Worm (Caenorhabditis elegans) whole organism, L4 larva: ENCODE data around the gene T19C3.3.
A peak's percentile ranks its signal among the peaks of the same experiment; 100 is the strongest.

ENCODE experiments used
- F37D6.2 ChIP-seq: sonication (generic microtip); optimal IDR thresholded peaks from 2 replicates; lab custom pipeline; 2016; ENCODE audit warnings: mild to moderate bottlenecking, missing genetic modification characterization, missing compliant biosample characterization
- T26A8.4 ChIP-seq: fragments of 200-800 bp; sonication (Bioruptor generic); IDR thresholded peaks from 2 replicates; pipeline ENCODE4 v1.3.6; 2022; ENCODE audit warnings: missing genetic modification characterization, missing compliant biosample characterization
- Y48G9A.11 ChIP-seq: fragments of 200-800 bp; sonication (Bioruptor generic); IDR thresholded peaks from 2 replicates; pipeline ENCODE4 v1.3.6; 2022; ENCODE audit warnings: missing genetic modification reagents, missing genetic modification characterization, missing compliant biosample characterization
- aha-1 ChIP-seq: fragments of 150-350 bp; peaks from one replicate; lab custom pipeline; 2014; ENCODE audit warnings: missing biosample characterization, missing genetic modification characterization
- aly-2 ChIP-seq: sonication (generic microtip); optimal IDR thresholded peaks from 2 replicates; lab custom pipeline; 2018; ENCODE audit warnings: missing biosample characterization, missing genetic modification characterization
- arid-1 ChIP-seq: fragments of 200-800 bp; sonication (Bioruptor generic); conservative IDR thresholded peaks from 2 replicates; pipeline ENCODE4 v1.3.6; 2022; ENCODE audit warnings: missing genetic modification reagents, missing genetic modification characterization, missing compliant biosample characterization
- ceh-32 ChIP-seq: sonication (generic microtip); optimal IDR thresholded peaks from 2 replicates; lab custom pipeline; 2016; ENCODE audit warnings: mild to moderate bottlenecking, missing genetic modification characterization, missing compliant biosample characterization; ENCODE audit not compliant: poor library complexity
- ctbp-1 ChIP-seq: fragments of 200-800 bp; sonication (Bioruptor generic); IDR thresholded peaks from 2 replicates; pipeline ENCODE4 v1.3.6; 2022; ENCODE audit warnings: missing genetic modification reagents, missing genetic modification characterization, missing compliant biosample characterization
- daf-16 ChIP-seq, 3 experiments: sonication (generic microtip); optimal IDR thresholded peaks; 2 replicates each; lab custom pipeline; 2016 to 2017; ENCODE audit warnings: missing genetic modification characterization in 3 of 3, missing genetic modification reagents in 3 of 3, mild to moderate bottlenecking in 2 of 3, missing compliant biosample characterization in 2 of 3, missing biosample characterization in 1 of 3, moderate library complexity in 1 of 3
- dmd-6 ChIP-seq: fragments of 200-800 bp; sonication (Bioruptor generic); IDR thresholded peaks from 2 replicates; pipeline ENCODE4 v1.3.6; 2022; ENCODE audit warnings: missing genetic modification reagents, missing genetic modification characterization, missing compliant biosample characterization
- dmd-9 ChIP-seq: fragments of 200-800 bp; sonication (Bioruptor generic); IDR thresholded peaks from 2 replicates; pipeline ENCODE4 v1.3.6; 2022; ENCODE audit warnings: missing genetic modification reagents, missing genetic modification characterization, missing compliant biosample characterization
- duxl-1 ChIP-seq: sonication (generic microtip); optimal IDR thresholded peaks from 2 replicates; lab custom pipeline; 2016; ENCODE audit warnings: mild to moderate bottlenecking, missing genetic modification characterization, moderate library complexity, missing compliant biosample characterization; ENCODE audit not compliant: poor library complexity
- dve-1 ChIP-seq: sonication (generic microtip); optimal IDR thresholded peaks from 2 replicates; lab custom pipeline; 2017; ENCODE audit warnings: antibody characterized with exemption, mild to moderate bottlenecking, missing genetic modification characterization, missing compliant biosample characterization; ENCODE audit not compliant: insufficient read depth
- egl-27 ChIP-seq: sonication (generic microtip); optimal IDR thresholded peaks from 3 replicates; lab custom pipeline; 2017; ENCODE audit warnings: missing biosample characterization, missing genetic modification reagents, missing genetic modification characterization
- egl-43 ChIP-seq: fragments of 200-800 bp; sonication (Bioruptor generic); IDR thresholded peaks from 2 replicates; pipeline ENCODE4 v1.3.6; 2022; ENCODE audit warnings: missing genetic modification reagents, missing genetic modification characterization, missing compliant biosample characterization
- fkh-10 ChIP-seq: fragments of 150-350 bp; optimal IDR thresholded peaks from 2 replicates; lab custom pipeline; 2014; ENCODE audit warnings: missing biosample characterization, missing genetic modification reagents, missing genetic modification characterization
- hlh-11 ChIP-seq: fragments of 200-800 bp; sonication (Bioruptor generic); optimal IDR thresholded peaks from 2 replicates; lab custom pipeline; 2018; ENCODE audit warnings: mild to moderate bottlenecking, missing genetic modification characterization, missing compliant biosample characterization
- hlh-30 ChIP-seq: sonication (generic microtip); optimal IDR thresholded peaks from 2 replicates; lab custom pipeline; 2017; ENCODE audit warnings: antibody characterized with exemption, mild to moderate bottlenecking, missing genetic modification characterization, missing compliant biosample characterization; ENCODE audit not compliant: insufficient read depth
- hmg-1.1 ChIP-seq: fragments of 200-800 bp; sonication (Bioruptor generic); IDR thresholded peaks from 2 replicates; pipeline ENCODE4 v1.3.6; 2022; ENCODE audit warnings: missing genetic modification reagents, missing genetic modification characterization, missing compliant biosample characterization
- jun-1 ChIP-seq: fragments of 150-350 bp; optimal IDR thresholded peaks from 2 replicates; lab custom pipeline; 2014; ENCODE audit warnings: missing biosample characterization, missing genetic modification reagents, missing genetic modification characterization
- lin-1 ChIP-seq: fragments of 200-800 bp; sonication (Bioruptor generic); IDR thresholded peaks from 2 replicates; pipeline ENCODE4 v1.3.6; 2022; ENCODE audit warnings: missing genetic modification reagents, missing genetic modification characterization, missing compliant biosample characterization
- lin-13 ChIP-seq: fragments of 150-350 bp; optimal IDR thresholded peaks from 2 replicates; lab custom pipeline; 2014; ENCODE audit warnings: missing biosample characterization, missing genetic modification reagents, missing genetic modification characterization
- lin-15B ChIP-seq: fragments of 150-350 bp; sonication (generic microtip); optimal IDR thresholded peaks from 3 replicates; lab custom pipeline; 2014; ENCODE audit warnings: missing biosample characterization, missing genetic modification characterization
- lsy-2 ChIP-seq, 2 experiments: fragments of 150-350 bp in 1 of 2; sonication (generic microtip) in 1 of 2; optimal IDR thresholded peaks; 2 replicates each; lab custom pipeline; 2014 to 2017; ENCODE audit warnings: missing biosample characterization in 2 of 2, missing genetic modification characterization in 2 of 2
- madf-5 ChIP-seq, 2 experiments: fragments of 200-800 bp; sonication (Bioruptor generic); IDR thresholded peaks; 2 replicates each; pipeline ENCODE4 v1.3.6; 2022; ENCODE audit warnings: missing compliant biosample characterization in 2 of 2, missing genetic modification characterization in 2 of 2
- mep-1 ChIP-seq: fragments of 150-350 bp; sonication (generic microtip); optimal IDR thresholded peaks from 3 replicates; lab custom pipeline; 2014; ENCODE audit warnings: missing biosample characterization, missing genetic modification characterization
- mxl-2 ChIP-seq: fragments of 200-800 bp; sonication (Bioruptor generic); conservative IDR thresholded peaks from 2 replicates; pipeline ENCODE4 v1.3.6; 2022; ENCODE audit warnings: missing genetic modification reagents, missing genetic modification characterization, missing compliant biosample characterization
- nhr-102 ChIP-seq: sonication (generic microtip); optimal IDR thresholded peaks from 2 replicates; lab custom pipeline; 2016; ENCODE audit warnings: mild to moderate bottlenecking, missing genetic modification characterization, moderate library complexity, missing compliant biosample characterization
- nhr-11 ChIP-seq: fragments of 150-350 bp; optimal IDR thresholded peaks from 2 replicates; lab custom pipeline; 2014; ENCODE audit warnings: missing biosample characterization, missing genetic modification characterization
- nhr-25 ChIP-seq: sonication (generic microtip); optimal IDR thresholded peaks from 2 replicates; lab custom pipeline; 2017; ENCODE audit warnings: missing genetic modification characterization, mild to moderate bottlenecking, missing compliant biosample characterization, antibody characterized with exemption, moderate library complexity, borderline replicate concordance; ENCODE audit not compliant: insufficient read depth
- nhr-28 ChIP-seq: fragments of 150-350 bp; optimal IDR thresholded peaks from 2 replicates; lab custom pipeline; 2014; ENCODE audit warnings: missing biosample characterization, missing genetic modification characterization
- nhr-41 ChIP-seq: fragments of 200-800 bp; sonication (Bioruptor generic); IDR thresholded peaks from 2 replicates; pipeline ENCODE4 v1.3.6; 2022; ENCODE audit warnings: missing genetic modification reagents, missing genetic modification characterization, missing compliant biosample characterization
- nhr-42 ChIP-seq: fragments of 200-800 bp; sonication (Bioruptor generic); IDR thresholded peaks from 2 replicates; pipeline ENCODE4 v1.3.6; 2022; ENCODE audit warnings: missing genetic modification characterization, missing compliant biosample characterization
- nhr-48 ChIP-seq: sonication (generic microtip); optimal IDR thresholded peaks from 2 replicates; lab custom pipeline; 2016; ENCODE audit warnings: mild to moderate bottlenecking, missing genetic modification characterization, missing compliant biosample characterization
- nhr-6 ChIP-seq: fragments of 150-350 bp; optimal IDR thresholded peaks from 2 replicates; lab custom pipeline; 2014; ENCODE audit warnings: missing biosample characterization, missing genetic modification characterization
- nhr-76 ChIP-seq: fragments of 150-350 bp; optimal IDR thresholded peaks from 2 replicates; lab custom pipeline; 2014; ENCODE audit warnings: missing biosample characterization, missing genetic modification characterization
- nhr-77 ChIP-seq: fragments of 150-350 bp; optimal IDR thresholded peaks from 2 replicates; lab custom pipeline; 2014; ENCODE audit warnings: missing biosample characterization, missing genetic modification characterization
- pha-4 ChIP-seq, 2 experiments: fragments of 150-350 bp in 1 of 2; fragments of 200-800 bp in 1 of 2; sonication (Bioruptor generic) in 1 of 2; IDR thresholded peaks in 1 of 2; optimal IDR thresholded peaks in 1 of 2; 2 replicates each; pipeline versions ENCODE4 v1.3.6 to Lab custom; 2014 to 2022; ENCODE audit warnings: missing genetic modification characterization in 2 of 2, missing genetic modification reagents in 2 of 2, missing biosample characterization in 1 of 2, missing compliant biosample characterization in 1 of 2
- php-3 ChIP-seq: fragments of 200-800 bp; sonication (Bioruptor generic); IDR thresholded peaks from 2 replicates; pipeline ENCODE4 v1.3.6; 2022; ENCODE audit warnings: missing genetic modification reagents, missing genetic modification characterization, missing compliant biosample characterization
- pqm-1 ChIP-seq: sonication (generic microtip); optimal IDR thresholded peaks from 2 replicates; lab custom pipeline; 2017; ENCODE audit warnings: missing biosample characterization, missing genetic modification characterization
- rbr-2 ChIP-seq: sonication (generic microtip); optimal IDR thresholded peaks from 2 replicates; lab custom pipeline; 2016; ENCODE audit warnings: missing genotype, missing genetic modification characterization, missing compliant biosample characterization
- saeg-2 ChIP-seq: fragments of 200-800 bp; sonication (Bioruptor generic); IDR thresholded peaks from 2 replicates; pipeline ENCODE4 v1.3.6; 2022; ENCODE audit warnings: missing genetic modification reagents, missing genetic modification characterization, missing compliant biosample characterization
- set-16 ChIP-seq: fragments of 200-800 bp; sonication (Bioruptor generic); IDR thresholded peaks from 2 replicates; pipeline ENCODE4 v1.3.6; 2022; ENCODE audit warnings: missing genetic modification reagents, missing genetic modification characterization, missing compliant biosample characterization
- snpc-1.2 ChIP-seq: fragments of 200-800 bp; sonication (Bioruptor generic); IDR thresholded peaks from 2 replicates; pipeline ENCODE4 v1.3.6; 2022; ENCODE audit warnings: missing genetic modification reagents, missing genetic modification characterization, missing compliant biosample characterization
- tra-1 ChIP-seq: fragments of 200-800 bp; sonication (Bioruptor generic); IDR thresholded peaks from 2 replicates; pipeline ENCODE4 v1.3.6; 2022; ENCODE audit warnings: missing genetic modification reagents, missing genetic modification characterization, missing compliant biosample characterization
- unc-62 ChIP-seq, 3 experiments: fragments of 150-350 bp in 1 of 3; sonication (generic microtip); optimal IDR thresholded peaks in 2 of 3; peaks in 1 of 3; 1 replicate in 1 of 3; 2 replicates in 2 of 3; lab custom pipeline; 2014 to 2017; ENCODE audit warnings: missing biosample characterization in 3 of 3, missing genetic modification characterization in 3 of 3, missing genetic modification reagents in 3 of 3, missing genotype in 1 of 3
- vab-7 ChIP-seq: fragments of 200-800 bp; sonication (Bioruptor generic); IDR thresholded peaks from 2 replicates; pipeline ENCODE4 v1.3.6; 2022; ENCODE audit warnings: missing genetic modification reagents, missing genetic modification characterization, missing compliant biosample characterization
- ztf-7 ChIP-seq: fragments of 150-350 bp; optimal IDR thresholded peaks from 2 replicates; lab custom pipeline; 2014; ENCODE audit warnings: missing biosample characterization, missing genetic modification characterization

T19C3.3 gene

ce11 chrIII:623754-624153, 9.4 kb upstream of the T19C3.3 start:
- TF ChIP-seq nhr-11 (peak; percentile 87), F37D6.2 (tag; lab: Kevin White, UChicago) (peak; percentile 7), nhr-77 (peak; percentile 97), mep-1 (peak; percentile 94), dmd-6 (GFP tag; lab: Robert Waterston, UW) (peak; percentile 95), snpc-1.2 (GFP tag; lab: Robert Waterston, UW) (no peak), duxl-1 (peak; percentile 42), fkh-10 (GFP tag; lab: Kevin White, UChicago) (peak; percentile 25), daf-16 (GFP tag; optimal IDR thresholded peaks at IDR 0.05; lab: Kevin White, UChicago) (peak; percentile 38 to 55), daf-16 (tag; optimal IDR thresholded peaks at IDR 0.05; lab: Kevin White, UChicago) (peak; percentile 95), pqm-1 (tag; lab: Kevin White, UChicago) (peak; percentile 97), egl-43 (GFP tag; lab: Robert Waterston, UW) (peak; percentile 63; the same call in 1 of the 2 replicates), madf-5 (GFP tag; IDR thresholded peaks at IDR 0.05; lab: Robert Waterston, UW) (no peak), nhr-41 (GFP tag; lab: Robert Waterston, UW) (0 out of 2 replicates have a peak, but pooled peaks have one; percentile 22), hlh-11 (tag; lab: Kevin White, UChicago) (peak; percentile 99), hlh-30 (peak; percentile 98), nhr-25 (tag; lab: Kevin White, UChicago) (peak; percentile 36), rbr-2 (peak; percentile 80), jun-1 (peak; percentile 58), aha-1 (tag; lab: Kevin White, UChicago) (peak; percentile 99), dve-1 (tag; lab: Kevin White, UChicago) (peak; percentile 99), nhr-48 (tag; lab: Kevin White, UChicago) (peak; percentile 83), arid-1 (GFP tag; lab: Robert Waterston, UW) (peak; percentile 49; the same call in 1 of the 2 replicates), lin-15B (no peak), aly-2 (tag; lab: Kevin White, UChicago) (no peak), set-16 (GFP tag; lab: Robert Waterston, UW) (peak; percentile 65; the same call in 1 of the 2 replicates), lin-13 (GFP tag; lab: Kevin White, UChicago) (peak; percentile 73), tra-1 (GFP tag; lab: Robert Waterston, UW) (peak; percentile 77), lin-1 (GFP tag; lab: Robert Waterston, UW) (peak; percentile 73; the same call in 1 of the 2 replicates), nhr-42 (GFP tag; lab: Robert Waterston, UW) (no peak), pha-4 (GFP tag; IDR thresholded peaks at IDR 0.05; lab: Robert Waterston, UW) (peak; percentile 78), pha-4 (tag; optimal IDR thresholded peaks at IDR 0.05; lab: Kevin White, UChicago) (no peak), dmd-9 (GFP tag; lab: Robert Waterston, UW) (0 out of 2 replicates have a peak, but pooled peaks have one; percentile 17), ztf-7 (tag; lab: Kevin White, UChicago) (no peak), ctbp-1 (GFP tag; lab: Robert Waterston, UW) (0 out of 2 replicates have a peak, but pooled peaks have one; percentile 59), lsy-2 (tag; optimal IDR thresholded peaks at IDR 0.05; lab: Kevin White, UChicago) (peak; percentile 57 to 80), unc-62 (GFP tag; optimal IDR thresholded peaks at IDR 0.05 in 1 of 2; lab: Kevin White, UChicago) (peak in 1 of 2 experiments; percentile 42), unc-62 (tag; optimal IDR thresholded peaks at IDR 0.05; lab: Kevin White, UChicago) (no peak), php-3 (peak; percentile 93), ceh-32 (tag; lab: Kevin White, UChicago) (no peak), T26A8.4 (GFP tag; lab: Robert Waterston, UW) (peak; percentile 66; the same call in 1 of the 2 replicates), nhr-6 (tag; lab: Kevin White, UChicago) (peak; percentile 90), nhr-76 (tag; lab: Kevin White, UChicago) (no peak), nhr-102 (peak; percentile 78), vab-7 (GFP tag; lab: Robert Waterston, UW) (no peak), hmg-1.1 (peak; percentile 91), nhr-28 (tag; lab: Kevin White, UChicago) (peak; percentile 98), saeg-2 (GFP tag; lab: Robert Waterston, UW) (0 out of 2 replicates have a peak, but pooled peaks have one; percentile 31), mxl-2 (no peak), egl-27 (tag; lab: Kevin White, UChicago) (peak; percentile 26), Y48G9A.11 (GFP tag; lab: Robert Waterston, UW) (no peak)
